Fruit fly (Drosophila melanogaster): ENCODE data around the gene cyr.

cyr gene

dm6 chrX:8110984-8111383 is 24.5 kb downstream of the cyr start:
- TF ChIP-seq CG10669 (GFP tag; optimal IDR thresholded peaks at IDR 0.05) (no peak), vri (GFP tag; optimal IDR thresholded peaks at IDR 0.05) (peak; percentile 76)

dm6 chrX:8107936-8108335 is 27.6 kb downstream of the cyr start:
- TF ChIP-seq spab (GFP tag; optimal IDR thresholded peaks at IDR 0.05) (no peak), Ets21C (GFP tag; optimal IDR thresholded peaks at IDR 0.05) (no peak), acj6 (GFP tag; optimal IDR thresholded peaks at IDR 0.05) (no peak)

- TF ChIP-seq CG11902 (GFP tag; optimal IDR thresholded peaks at IDR 0.05) = no peak
- no peak for TF ChIP-seq spab (GFP tag; optimal IDR thresholded peaks at IDR 0.05)
- no peak for TF ChIP-seq CG9139 (GFP tag; optimal IDR thresholded peaks at IDR 0.05)
- peak; percentile 15 for TF ChIP-seq topi (GFP tag; optimal IDR thresholded peaks at IDR 0.05)
- TF ChIP-seq dsx (GFP tag; optimal IDR thresholded peaks at IDR 0.05; ENCODE audit: poor library complexity, severe bottlenecking) = no peak
- TF ChIP-seq Eip93F (GFP tag; optimal IDR thresholded peaks at IDR 0.05) = peak; percentile 55
- TF ChIP-seq salr (GFP tag; optimal IDR thresholded peaks at IDR 0.05) = no peak
- TF ChIP-seq CG15336 (GFP tag; IDR thresholded peaks at IDR 0.05) = no peak
- TF ChIP-seq svp (GFP tag) = peak; percentile 11
- TF ChIP-seq net (GFP tag; optimal IDR thresholded peaks at IDR 0.05) = no peak
- TF ChIP-seq vri (GFP tag; optimal IDR thresholded peaks at IDR 0.05) = peak; percentile 78
- no peak for TF ChIP-seq CG3919 (GFP tag; optimal IDR thresholded peaks at IDR 0.05)
- no peak for TF ChIP-seq Hr38 (GFP tag; optimal IDR thresholded peaks at IDR 0.05)
- no peak for TF ChIP-seq cyc (GFP tag; optimal IDR thresholded peaks at IDR 0.05)
- TF ChIP-seq achi (GFP tag; optimal IDR thresholded peaks at IDR 0.05) = no peak
- TF ChIP-seq Sox15 (GFP tag; optimal IDR thresholded peaks at IDR 0.05) = no peak
- TF ChIP-seq CG8319 (GFP tag; optimal IDR thresholded peaks at IDR 0.05) = no peak
- peak; percentile 54 for TF ChIP-seq Eip78C (GFP tag)
- peak; percentile 17 for TF ChIP-seq Met (GFP tag; optimal IDR thresholded peaks at IDR 0.05)
- peak; percentile 45 for TF ChIP-seq fkh (GFP tag; optimal IDR thresholded peaks at IDR 0.05)
- no peak for TF ChIP-seq Ets21C (GFP tag; optimal IDR thresholded peaks at IDR 0.05)
- no peak for TF ChIP-seq eg (GFP tag; IDR thresholded peaks at IDR 0.05)
- TF ChIP-seq esn (GFP tag; optimal IDR thresholded peaks at IDR 0.05) = peak; percentile 3
- peak; percentile 24; the same call in 1 of the 3 replicates for TF ChIP-seq CG6163 (GFP tag; IDR thresholded peaks at IDR 0.05)
These were observed 29.0 kb downstream of the cyr start for dm6 chrX:8106281-8107050.

- TF ChIP-seq pdm3 (GFP tag; optimal IDR thresholded peaks at IDR 0.05) (peak; percentile 94), CG8119 (GFP tag; IDR thresholded peaks at IDR 0.05) (peak; percentile 97), salr (GFP tag; optimal IDR thresholded peaks at IDR 0.05) (peak; percentile 82 to 88), CG11294 (GFP tag; IDR thresholded peaks at IDR 0.05) (peak; percentile 93), fd85E (GFP tag; optimal IDR thresholded peaks at IDR 0.05) (peak; percentile 54), CG10669 (GFP tag; optimal IDR thresholded peaks at IDR 0.05) (peak; percentile 90), CG4318 (GFP tag; optimal IDR thresholded peaks at IDR 0.05) (peak; percentile 84), topi (GFP tag; optimal IDR thresholded peaks at IDR 0.05) (peak; percentile 83), achi (GFP tag; optimal IDR thresholded peaks at IDR 0.05) (peak; percentile 90), Met (GFP tag; optimal IDR thresholded peaks at IDR 0.05) (peak; percentile 82), Blimp-1 (GFP tag; optimal IDR thresholded peaks at IDR 0.05) (peak; percentile 24), Sox102F (GFP tag; optimal IDR thresholded peaks at IDR 0.05) (peak; percentile 75), CG7368 (GFP tag; optimal IDR thresholded peaks at IDR 0.05) (peak; percentile 75), CG6792 (GFP tag; optimal IDR thresholded peaks at IDR 0.05) (peak; percentile 87), CG6163 (GFP tag; IDR thresholded peaks at IDR 0.05) (peak; percentile 95), CG8319 (GFP tag; optimal IDR thresholded peaks at IDR 0.05) (peak; percentile 64), Lpt (GFP tag; optimal IDR thresholded peaks at IDR 0.05) (peak; percentile 90), fkh (GFP tag; optimal IDR thresholded peaks at IDR 0.05) (peak; percentile 89), OdsH (GFP tag; optimal IDR thresholded peaks at IDR 0.05) (peak; percentile 94), CG6808 (GFP tag; optimal IDR thresholded peaks at IDR 0.05) (peak; percentile 88), Hr38 (GFP tag; optimal IDR thresholded peaks at IDR 0.05) (peak; percentile 71), CG11902 (GFP tag; optimal IDR thresholded peaks at IDR 0.05) (peak; percentile 69), Eip93F (GFP tag; optimal IDR thresholded peaks at IDR 0.05) (no peak), CG6854 (GFP tag; optimal IDR thresholded peaks at IDR 0.05) (no peak), ss (GFP tag; optimal IDR thresholded peaks at IDR 0.05) (peak; percentile 86 to 93), acj6 (GFP tag; optimal IDR thresholded peaks at IDR 0.05) (peak; percentile 92), Hr39 (GFP tag; optimal IDR thresholded peaks at IDR 0.05) (peak; percentile 75), CG11762 (GFP tag; optimal IDR thresholded peaks at IDR 0.05; ENCODE audit: insufficient read depth) (peak; percentile 72)
These were observed 33.9 kb downstream of the cyr start, which contains the start of gene CG2258 for dm6 chrX:8101479-8102198. CG2258 (minus strand) TSS chrX:8102095.

Data from whole organism, prepupa.